Worm (Caenorhabditis elegans): ENCODE measurements around the gene C45G9.14.

C45G9.14 gene

ce11 chrIII:5083304-5083703 lies 38.5 kb downstream of the C45G9.14 start (continued):
- no peak for TF ChIP-seq daf-12 (tag; optimal IDR thresholded peaks at IDR 0.05)
- TF ChIP-seq spr-1 (tag; optimal IDR thresholded peaks at IDR 0.05): peak; percentile 0
- TF ChIP-seq ceh-44 (GFP tag; IDR thresholded peaks at IDR 0.05): no peak
- no peak for TF ChIP-seq skn-1 (tag; optimal IDR thresholded peaks at IDR 0.05)
- no peak for TF ChIP-seq php-3 (GFP tag; IDR thresholded peaks at IDR 0.05)
- no peak for TF ChIP-seq fos-1 (tag; optimal IDR thresholded peaks at IDR 0.05)
- no peak for TF ChIP-seq nhr-41 (GFP tag; IDR thresholded peaks at IDR 0.05)
- no peak for TF ChIP-seq nhr-10 (tag; optimal IDR thresholded peaks at IDR 0.05)
- no peak for TF ChIP-seq dmd-9 (GFP tag; IDR thresholded peaks at IDR 0.05)
- TF ChIP-seq nhr-48 (tag; optimal IDR thresholded peaks at IDR 0.05): peak; percentile 25
- no peak for TF ChIP-seq nhr-25 (tag; optimal IDR thresholded peaks at IDR 0.05; ENCODE audit: borderline replicate concordance, insufficient read depth)
- no peak for TF ChIP-seq nhr-11 (tag; optimal IDR thresholded peaks at IDR 0.05)
- no peak for TF ChIP-seq ces-1 (GFP tag; optimal IDR thresholded peaks at IDR 0.05)
- TF ChIP-seq fkh-10 (GFP tag; optimal IDR thresholded peaks at IDR 0.05): no peak
- TF ChIP-seq ztf-7 (tag; optimal IDR thresholded peaks at IDR 0.05): no peak
- TF ChIP-seq snpc-4 (tag; optimal IDR thresholded peaks at IDR 0.05): no peak
- TF ChIP-seq D1046.2 (GFP tag; IDR thresholded peaks at IDR 0.05): no peak
- TF ChIP-seq spr-3 (GFP tag; optimal IDR thresholded peaks at IDR 0.05): no peak
- TF ChIP-seq egl-27 (tag; optimal IDR thresholded peaks at IDR 0.05): no peak
- no peak for TF ChIP-seq dpl-1 (GFP tag; optimal IDR thresholded peaks at IDR 0.05)
- no peak for TF ChIP-seq saeg-2 (GFP tag; IDR thresholded peaks at IDR 0.05)
- TF ChIP-seq ztf-11 (tag; optimal IDR thresholded peaks at IDR 0.05): no peak
- no peak for TF ChIP-seq attf-4 (tag; optimal IDR thresholded peaks at IDR 0.05)
- TF ChIP-seq sdz-12 (GFP tag; optimal IDR thresholded peaks at IDR 0.05): no peak
- no peak for TF ChIP-seq lin-39 (tag; optimal IDR thresholded peaks at IDR 0.05)
- no peak for TF ChIP-seq nhr-42 (GFP tag; IDR thresholded peaks at IDR 0.05)
- no peak for TF ChIP-seq ceh-28 (tag; optimal IDR thresholded peaks at IDR 0.05)
- no peak for TF ChIP-seq tra-1 (GFP tag; IDR thresholded peaks at IDR 0.05)
- TF ChIP-seq nhr-28 (tag; optimal IDR thresholded peaks at IDR 0.05): no peak
- TF ChIP-seq lim-7 (GFP tag; IDR thresholded peaks at IDR 0.05): no peak
- TF ChIP-seq unc-130 (GFP tag; optimal IDR thresholded peaks at IDR 0.05): no peak
- TF ChIP-seq daf-16 (GFP tag; optimal IDR thresholded peaks at IDR 0.05): no peak
- peak; percentile 21 for TF ChIP-seq daf-16 (tag; optimal IDR thresholded peaks at IDR 0.05)
- no peak for TF ChIP-seq cey-2 (tag; optimal IDR thresholded peaks at IDR 0.05; ENCODE audit: borderline replicate concordance, insufficient read depth)
- no peak for TF ChIP-seq nhr-237 (tag; optimal IDR thresholded peaks at IDR 0.05)
- TF ChIP-seq tag-97 (GFP tag; IDR thresholded peaks at IDR 0.05): no peak
- no peak for TF ChIP-seq mxl-2 (GFP tag; conservative IDR thresholded peaks at IDR 0.05)
- TF ChIP-seq Y105C5A.15 (GFP tag; IDR thresholded peaks at IDR 0.05): no peak
- TF ChIP-seq ZK337.2 (GFP tag; IDR thresholded peaks at IDR 0.05): no peak
- TF ChIP-seq mdl-1 (tag; optimal IDR thresholded peaks at IDR 0.05): no peak
- TF ChIP-seq Y5F2A.4 (GFP tag; optimal IDR thresholded peaks at IDR 0.05): no peak
- no peak for TF ChIP-seq ctbp-1 (GFP tag; IDR thresholded peaks at IDR 0.05)
- TF ChIP-seq nhr-111 (GFP tag; optimal IDR thresholded peaks at IDR 0.05): no peak
- TF ChIP-seq lin-38 (GFP tag; IDR thresholded peaks at IDR 0.05): peak; percentile 51
- no peak for TF ChIP-seq hif-1 (tag; optimal IDR thresholded peaks at IDR 0.05)
- TF ChIP-seq mdt-29 (GFP tag; IDR thresholded peaks at IDR 0.05): no peak
- TF ChIP-seq dmd-6 (GFP tag; IDR thresholded peaks at IDR 0.05): no peak
- no peak for TF ChIP-seq mxl-3 (GFP tag; optimal IDR thresholded peaks at IDR 0.05)
- no peak for TF ChIP-seq hlh-30 (tag; optimal IDR thresholded peaks at IDR 0.05; ENCODE audit: insufficient read depth)
- TF ChIP-seq jun-1 (tag; optimal IDR thresholded peaks at IDR 0.05): no peak
- TF ChIP-seq snpc-1.2 (GFP tag; IDR thresholded peaks at IDR 0.05): no peak
- TF ChIP-seq pqm-1 (tag; optimal IDR thresholded peaks at IDR 0.05): no peak
- no peak for TF ChIP-seq hlh-11 (tag; optimal IDR thresholded peaks at IDR 0.05)
